Worm (Caenorhabditis elegans): ENCODE results near the gene cisd-3.1.

cisd-3.1 gene

DNA sequence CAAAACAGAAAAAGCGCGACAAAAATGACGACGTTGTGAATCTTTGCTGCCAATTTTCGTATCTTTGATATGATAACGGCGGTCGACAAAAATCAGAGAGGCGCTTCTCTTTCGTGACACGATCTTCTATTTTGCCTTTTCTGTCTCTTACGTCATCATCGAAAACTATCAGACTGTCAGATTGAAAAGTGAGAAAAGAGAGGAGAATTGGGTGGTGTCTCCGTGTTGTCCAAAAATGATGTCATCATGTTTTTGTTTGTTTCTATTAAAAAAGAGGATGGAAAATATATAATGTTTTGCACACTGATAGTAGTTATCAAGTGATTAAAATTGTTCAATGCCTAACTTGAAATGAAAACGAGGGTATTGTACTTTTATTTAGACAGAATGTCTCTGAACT is 46.6 kb upstream of the cisd-3.1 start (continued):
- TF ChIP-seq hmg-20 (GFP tag; IDR thresholded peaks at IDR 0.05) (no peak), cebp-1 (GFP tag; IDR thresholded peaks at IDR 0.05) (no peak), cebp-1 (tag; optimal IDR thresholded peaks at IDR 0.05) (peak; percentile 44), F39B2.1 (GFP tag; IDR thresholded peaks at IDR 0.05) (no peak), ceh-79 (tag; optimal IDR thresholded peaks at IDR 0.05) (no peak), nhr-80 (tag; optimal IDR thresholded peaks at IDR 0.05) (peak; percentile 93), Y56A3A.18 (GFP tag; IDR thresholded peaks at IDR 0.05) (0 out of 2 replicates have a peak, but pooled peaks have one; percentile 56), K11D2.4 (GFP tag; IDR thresholded peaks at IDR 0.05) (no peak), let-607 (tag; optimal IDR thresholded peaks at IDR 0.05) (peak; percentile 33 to 35), atf-7 (tag; optimal IDR thresholded peaks at IDR 0.05) (peak; percentile 98), tbp1 (GFP tag; optimal IDR thresholded peaks at IDR 0.05) (peak; percentile 42), zim-3 (tag; optimal IDR thresholded peaks at IDR 0.05) (no peak), B0035.1 (tag; optimal IDR thresholded peaks at IDR 0.05) (no peak), nhr-120 (GFP tag; IDR thresholded peaks at IDR 0.05) (no peak), pbrm-1 (GFP tag; IDR thresholded peaks at IDR 0.05) (0 out of 2 replicates have a peak, but pooled peaks have one; percentile 13), C17E4.6 (GFP tag; IDR thresholded peaks at IDR 0.05) (no peak), snpc-1.3 (tag; optimal IDR thresholded peaks at IDR 0.05; ENCODE audit: insufficient read depth) (no peak), rpc-1 (optimal IDR thresholded peaks at IDR 0.05) (no peak), rpc-1 (tag; optimal IDR thresholded peaks at IDR 0.05) (no peak), ztf-22 (GFP tag; optimal IDR thresholded peaks at IDR 0.05) (peak; percentile 69)

ce11 chrIII:4498938-4499337 is 43.7 kb upstream of the cisd-3.1 start, which contains the start of the genes C07G2.5 and atf-7:
Gene C07G2.5 (minus strand): TSS chrIII:4499038.
Gene atf-7 (minus strand): TSS chrIII:4499045.
- TF ChIP-seq snpc-1.3 (tag; optimal IDR thresholded peaks at IDR 0.05; ENCODE audit: insufficient read depth): peak; percentile 27
- no peak for TF ChIP-seq mes-4 (tag; optimal IDR thresholded peaks at IDR 0.05)
- peak; percentile 14 for TF ChIP-seq ama-1 (optimal IDR thresholded peaks at IDR 0.05)
- TF ChIP-seq ama-1 (GFP tag; optimal IDR thresholded peaks at IDR 0.05): no peak
- TF ChIP-seq madf-6 (GFP tag; IDR thresholded peaks at IDR 0.05): peak; percentile 27

- no peak for TF ChIP-seq lin-54 (GFP tag; optimal IDR thresholded peaks at IDR 0.05)
- no peak for TF ChIP-seq hrde-1 (tag; optimal IDR thresholded peaks at IDR 0.05; ENCODE audit: borderline replicate concordance)
- TF ChIP-seq nhr-80 (tag; optimal IDR thresholded peaks at IDR 0.05): peak; percentile 61
- TF ChIP-seq B0261.1 (tag; optimal IDR thresholded peaks at IDR 0.05): no peak
- no peak for TF ChIP-seq efl-1 (GFP tag; optimal IDR thresholded peaks at IDR 0.05)
- no peak for TF ChIP-seq ztf-3 (GFP tag; optimal IDR thresholded peaks at IDR 0.05)
- TF ChIP-seq zfh-2 (GFP tag; conservative IDR thresholded peaks at IDR 0.05): 0 out of 2 replicates have a peak, but pooled peaks have one; percentile 40
- TF ChIP-seq nfyb-1 (GFP tag; IDR thresholded peaks at IDR 0.05): peak; percentile 48; the same call in 1 of the 2 replicates
- peak; percentile 94 for TF ChIP-seq atf-7 (tag; optimal IDR thresholded peaks at IDR 0.05)
- TF ChIP-seq ccch-3 (GFP tag; optimal IDR thresholded peaks at IDR 0.05): no peak
Measured at ce11 chrIII:4502559-4503240, 40.0 kb upstream of the cisd-3.1 start.

- TF ChIP-seq lin-40 (tag; optimal IDR thresholded peaks at IDR 0.05) (peak; percentile 1), F37B4.10 (GFP tag; IDR thresholded peaks at IDR 0.05) (no peak), aptf-2 (GFP tag; conservative IDR thresholded peaks at IDR 0.05) (no peak), F52B5.7 (tag; optimal IDR thresholded peaks at IDR 0.05) (no peak), bed-1 (GFP tag; IDR thresholded peaks at IDR 0.05) (no peak), mel-28 (tag; optimal IDR thresholded peaks at IDR 0.05; ENCODE audit: borderline replicate concordance) (no peak), ZK185.1 (tag; optimal IDR thresholded peaks at IDR 0.05; ENCODE audit: poor library complexity, severe bottlenecking) (no peak), hlh-26 (GFP tag; conservative IDR thresholded peaks at IDR 0.05) (no peak), ccch-3 (GFP tag; optimal IDR thresholded peaks at IDR 0.05) (no peak), snpc-1.3 (tag; optimal IDR thresholded peaks at IDR 0.05; ENCODE audit: insufficient read depth) (no peak), nfya-2 (GFP tag; IDR thresholded peaks at IDR 0.05) (no peak), cebp-2 (GFP tag; IDR thresholded peaks at IDR 0.05) (no peak), ama-1 (optimal IDR thresholded peaks at IDR 0.05) (no peak), ama-1 (GFP tag; optimal IDR thresholded peaks at IDR 0.05) (no peak), nhr-179 (tag; optimal IDR thresholded peaks at IDR 0.05) (no peak), tbx-9 (tag; optimal IDR thresholded peaks at IDR 0.05; ENCODE audit: borderline replicate concordance) (no peak)
Measured at ce11 chrIII:4504358-4504757, 38.3 kb upstream of the cisd-3.1 start.
